Fruit fly (Drosophila melanogaster) whole organism, adult: Measurements from ENCODE around the gene CG32816.
A peak's percentile ranks its signal among the peaks of the same experiment; 100 is the strongest.

Experiments
- CG33017 ChIP-seq: fragments of 200-800 bp; sonication (Bioruptor generic); optimal IDR thresholded peaks from 2 replicates; lab custom pipeline; 2018; ENCODE audit warnings: missing biosample characterization, mild to moderate bottlenecking, missing genetic modification characterization, moderate library complexity
- cnc ChIP-seq, 2 experiments: fragments of >200 bp; optimal IDR thresholded peaks; 2 replicates each; lab custom pipeline; 2017
- ovo ChIP-seq: fragments of 200-800 bp; sonication (Bioruptor generic); optimal IDR thresholded peaks from 2 replicates; lab custom pipeline; 2016; ENCODE audit warnings: missing biosample characterization, missing genetic modification characterization
- tj ChIP-seq: fragments of 200-800 bp; sonication (Bioruptor generic); optimal IDR thresholded peaks from 3 replicates; lab custom pipeline; 2017; ENCODE audit warnings: missing biosample characterization, mild to moderate bottlenecking, missing genetic modification characterization, moderate library complexity

- TF ChIP-seq CG33017 (tag; lab: Kevin White, UChicago) (no peak), ovo (GFP tag; lab: Kevin White, UChicago) (no peak), cnc (optimal IDR thresholded peaks at IDR 0.05; lab: Kevin White, UChicago) (no peak), tj (GFP tag; lab: Kevin White, UChicago) (peak; percentile 13)
These were observed 25.8 kb upstream of the CG32816 start, which contains the start of gene svr for dm6 chrX:496326-496725.
